Fruit fly (Drosophila melanogaster) whole organism, embryonic: ENCODE results near the gene east.

ENCODE experiments used
- Antp ChIP-seq: fragments of 200-800 bp; sonication (Bioruptor generic); optimal IDR thresholded peaks from 3 replicates; lab custom pipeline; 2016; ENCODE audit warnings: missing biosample characterization, missing genetic modification characterization
- CG10321 ChIP-seq: fragments of 200-800 bp; sonication (Bioruptor generic); IDR thresholded peaks from 2 replicates; pipeline ENCODE4 v1.3.6; 2022; ENCODE audit warnings: missing biosample characterization, missing genetic modification characterization
- CG10959 ChIP-seq: fragments of 200-800 bp; sonication (Bioruptor generic); IDR thresholded peaks from 2 replicates; pipeline ENCODE4 v1.3.6; 2022; ENCODE audit warnings: missing biosample characterization, missing genetic modification characterization
- CG10979 ChIP-seq: fragments of 200-800 bp; sonication (Bioruptor generic); optimal IDR thresholded peaks from 2 replicates; lab custom pipeline; 2018; ENCODE audit warnings: missing biosample characterization, mild to moderate bottlenecking, missing genetic modification characterization, moderate library complexity
- CG11093 ChIP-seq: fragments of 200-800 bp; sonication (Bioruptor generic); IDR thresholded peaks from 3 replicates; pipeline ENCODE4 v1.3.6; 2022; ENCODE audit warnings: missing biosample characterization, missing genetic modification characterization
- CG14667 ChIP-seq: fragments of 200-800 bp; sonication (Bioruptor generic); IDR thresholded peaks from 2 replicates; pipeline ENCODE4 v1.3.6; 2022; ENCODE audit warnings: missing biosample characterization, missing genetic modification characterization
- CG1602 ChIP-seq: fragments of 200-800 bp; sonication (Bioruptor generic); optimal IDR thresholded peaks from 3 replicates; lab custom pipeline; 2016; ENCODE audit warnings: missing biosample characterization, missing genetic modification characterization
- CG2202 ChIP-seq: fragments of 200-800 bp; sonication (Bioruptor generic); optimal IDR thresholded peaks from 2 replicates; lab custom pipeline; 2018; ENCODE audit warnings: missing biosample characterization, mild to moderate bottlenecking, missing genetic modification characterization
- CG31224 ChIP-seq: fragments of 200-800 bp; sonication (Bioruptor generic); IDR thresholded peaks from 2 replicates; pipeline ENCODE4 v1.3.6; 2022; ENCODE audit warnings: missing biosample characterization, missing genetic modification characterization
- CG31388 ChIP-seq: fragments of 200-800 bp; sonication (Bioruptor generic); optimal IDR thresholded peaks from 2 replicates; lab custom pipeline; 2016; ENCODE audit warnings: missing biosample characterization, missing genetic modification characterization
- CG7372 ChIP-seq: fragments of 200-800 bp; sonication (Bioruptor generic); IDR thresholded peaks from 2 replicates; pipeline ENCODE4 v1.3.6; 2022; ENCODE audit warnings: missing biosample characterization, missing genetic modification characterization
- CG7786 ChIP-seq: fragments of 200-800 bp; sonication (Bioruptor generic); optimal IDR thresholded peaks from 2 replicates; lab custom pipeline; 2016; ENCODE audit warnings: missing biosample characterization, missing genetic modification characterization
- CG9437 ChIP-seq: fragments of 200-800 bp; sonication (Bioruptor generic); optimal IDR thresholded peaks from 2 replicates; lab custom pipeline; 2018; ENCODE audit warnings: missing biosample characterization, mild to moderate bottlenecking, missing genetic modification characterization
- CG9609 ChIP-seq: fragments of 200-800 bp; sonication (Bioruptor generic); optimal IDR thresholded peaks from 3 replicates; lab custom pipeline; 2016; ENCODE audit warnings: missing biosample characterization, missing genetic modification characterization
- Chrac-16 ChIP-seq: fragments of 200-800 bp; sonication (Bioruptor generic); optimal IDR thresholded peaks from 3 replicates; lab custom pipeline; 2016; ENCODE audit warnings: missing biosample characterization, missing genetic modification characterization
- D ChIP-seq, 2 experiments: fragments of 200-800 bp in 1 of 2; fragments of >200 bp in 1 of 2; sonication (Bioruptor generic) in 1 of 2; optimal IDR thresholded peaks; 2 replicates in 1 of 2; 3 replicates in 1 of 2; lab custom pipeline; 2017; ENCODE audit warnings: mild to moderate bottlenecking in 1 of 2, missing biosample characterization in 1 of 2, missing genetic modification characterization in 1 of 2, missing genetic modification reagents in 1 of 2
- D19B ChIP-seq: fragments of 200-800 bp; sonication (Bioruptor generic); optimal IDR thresholded peaks from 2 replicates; lab custom pipeline; 2017; ENCODE audit warnings: missing biosample characterization, mild to moderate bottlenecking, missing genetic modification characterization
- Doc2 ChIP-seq: fragments of 200-800 bp; sonication (Bioruptor generic); IDR thresholded peaks from 2 replicates; pipeline ENCODE4 v1.3.6; 2022; ENCODE audit warnings: missing biosample characterization, missing genetic modification characterization
- Fer1 ChIP-seq: fragments of 200-800 bp; sonication (Bioruptor generic); optimal IDR thresholded peaks from 2 replicates; lab custom pipeline; 2017; ENCODE audit warnings: missing biosample characterization, mild to moderate bottlenecking, missing genetic modification characterization
- Gug ChIP-seq: fragments of 200-800 bp; sonication (Bioruptor generic); IDR thresholded peaks from 4 replicates; pipeline ENCODE4 v1.3.6; 2022; ENCODE audit warnings: missing biosample characterization, missing genetic modification characterization
- HmgZ ChIP-seq: fragments of 200-800 bp; sonication (Bioruptor generic); optimal IDR thresholded peaks from 2 replicates; lab custom pipeline; 2018; ENCODE audit warnings: missing biosample characterization, mild to moderate bottlenecking, missing genetic modification characterization
- Lim3 ChIP-seq: fragments of 200-800 bp; sonication (Bioruptor generic); IDR thresholded peaks from 2 replicates; pipeline ENCODE4 v1.3.6; 2022; ENCODE audit warnings: missing biosample characterization, missing genetic modification characterization
- Sry-β ChIP-seq: fragments of 200-800 bp; sonication (Bioruptor generic); optimal IDR thresholded peaks from 2 replicates; lab custom pipeline; 2018; ENCODE audit warnings: missing biosample characterization, mild to moderate bottlenecking, missing genetic modification characterization, moderate library complexity
- Usf ChIP-seq: fragments of 200-800 bp; sonication (Bioruptor generic); optimal IDR thresholded peaks from 2 replicates; lab custom pipeline; 2017; ENCODE audit warnings: missing genotype, missing biosample characterization, missing genetic modification characterization
- Vsx1 ChIP-seq: fragments of 200-800 bp; sonication (Bioruptor generic); optimal IDR thresholded peaks from 2 replicates; lab custom pipeline; 2017; ENCODE audit warnings: missing biosample characterization, mild to moderate bottlenecking, missing genetic modification characterization, missing genetic modification reagents
- al ChIP-seq: fragments of 200-800 bp; sonication (Bioruptor generic); IDR thresholded peaks from 2 replicates; pipeline ENCODE4 v1.3.6; 2022; ENCODE audit warnings: missing biosample characterization, missing genetic modification characterization
- ato ChIP-seq: fragments of 200-800 bp; sonication (Bioruptor generic); IDR thresholded peaks from 2 replicates; pipeline ENCODE4 v1.3.6; 2022; ENCODE audit warnings: missing biosample characterization, missing genetic modification characterization; ENCODE audit not compliant: partially characterized antibody
- bcd ChIP-seq: fragments of 200-800 bp; sonication (Bioruptor generic); optimal IDR thresholded peaks from 2 replicates; lab custom pipeline; 2017; ENCODE audit warnings: missing biosample characterization, mild to moderate bottlenecking, missing genetic modification characterization
- ci ChIP-seq: fragments of 200-800 bp; sonication (Bioruptor generic); IDR thresholded peaks from 3 replicates; pipeline ENCODE4 v1.3.6; 2022; ENCODE audit warnings: missing biosample characterization, missing genetic modification characterization
- gfzf ChIP-seq: fragments of 200-800 bp; sonication (Bioruptor generic); optimal IDR thresholded peaks from 2 replicates; lab custom pipeline; 2016; ENCODE audit warnings: missing biosample characterization, mild to moderate bottlenecking, missing genetic modification characterization, moderate library complexity
- klu ChIP-seq: fragments of 200-800 bp; sonication (Bioruptor generic); IDR thresholded peaks from 2 replicates; pipeline ENCODE4 v1.3.6; 2022; ENCODE audit warnings: missing biosample characterization, missing genetic modification characterization
- lov ChIP-seq, 2 experiments: fragments of 200-800 bp in 1 of 2; fragments of >200 bp in 1 of 2; sonication (Bioruptor generic) in 1 of 2; IDR thresholded peaks in 1 of 2; optimal IDR thresholded peaks in 1 of 2; 2 replicates in 1 of 2; 3 replicates in 1 of 2; pipeline versions ENCODE4 v1.3.6 to Lab custom; 2017 to 2022; ENCODE audit warnings: missing biosample characterization in 1 of 2, missing genetic modification characterization in 1 of 2
- maf-S ChIP-seq: fragments of 200-800 bp; sonication (Bioruptor generic); optimal IDR thresholded peaks from 2 replicates; lab custom pipeline; 2016; ENCODE audit warnings: missing biosample characterization, missing genetic modification characterization
- repo ChIP-seq: fragments of 200-800 bp; sonication (Bioruptor generic); optimal IDR thresholded peaks from 2 replicates; lab custom pipeline; 2016; ENCODE audit warnings: missing biosample characterization, missing genetic modification characterization
- tio ChIP-seq: fragments of 200-800 bp; sonication (Bioruptor generic); optimal IDR thresholded peaks from 2 replicates; lab custom pipeline; 2017; ENCODE audit warnings: missing biosample characterization, missing genetic modification characterization, inconsistent platforms
- toy ChIP-seq: fragments of 200-800 bp; sonication (Bioruptor generic); IDR thresholded peaks from 2 replicates; pipeline ENCODE4 v1.3.6; 2022; ENCODE audit warnings: missing biosample characterization, missing genetic modification characterization
- ttk ChIP-seq: fragments of 200-800 bp; sonication (Bioruptor generic); IDR thresholded peaks from 2 replicates; pipeline ENCODE4 v2.1.2; 2022; ENCODE audit warnings: missing biosample characterization, missing genetic modification characterization
- unpg ChIP-seq: fragments of 200-800 bp; sonication (Bioruptor generic); optimal IDR thresholded peaks from 3 replicates; lab custom pipeline; 2018; ENCODE audit warnings: missing biosample characterization, mild to moderate bottlenecking, missing genetic modification characterization, moderate library complexity

Gene east

DNA sequence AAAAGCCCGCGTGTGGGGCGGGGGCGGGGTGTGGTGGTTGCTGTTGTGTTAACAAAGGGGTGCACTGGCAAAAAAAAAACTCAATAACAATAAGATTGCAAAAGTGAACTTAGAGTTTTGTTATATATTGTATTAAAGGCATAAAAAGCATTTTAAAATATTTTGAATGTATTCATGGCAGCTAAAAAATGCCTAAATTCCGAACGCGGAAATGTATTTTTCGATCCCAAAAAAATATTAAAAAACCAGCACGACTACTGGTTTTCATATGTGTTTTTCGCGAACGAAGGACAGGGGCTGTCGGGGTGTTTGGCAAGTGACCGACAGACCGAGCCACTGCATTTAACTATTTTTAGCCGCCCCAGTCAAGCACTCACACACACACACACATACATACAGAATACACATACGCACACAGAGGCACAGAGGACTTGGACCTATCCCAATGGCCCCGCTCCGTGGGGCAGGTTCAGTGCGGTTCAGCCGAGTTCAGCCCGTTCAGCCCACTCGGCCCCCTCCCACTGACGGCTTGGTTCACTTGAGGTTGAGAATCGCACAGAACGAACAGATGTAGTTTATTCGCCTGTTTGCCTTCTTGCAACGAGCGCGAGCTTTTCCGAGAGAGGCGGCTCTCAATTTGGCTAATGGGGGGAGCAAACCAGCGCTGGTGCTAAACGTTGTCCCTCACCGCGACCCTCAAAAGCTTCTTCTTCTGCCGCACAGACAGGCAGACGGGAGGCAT lies 43.7 kb upstream of the east start (continued):
- no peak for TF ChIP-seq tio (GFP tag; lab: Kevin White, UChicago)
- TF ChIP-seq al (GFP tag; lab: Robert Waterston, UW), result no peak
- no peak for TF ChIP-seq CG11093 (GFP tag; lab: Robert Waterston, UW)
- no peak for TF ChIP-seq Sry-β (GFP tag; lab: Kevin White, UChicago)
- no peak for TF ChIP-seq bcd (GFP tag; lab: Kevin White, UChicago)
- TF ChIP-seq CG2202 (tag; lab: Kevin White, UChicago), result no peak
- TF ChIP-seq Doc2, result no peak
- TF ChIP-seq unpg (GFP tag; lab: Kevin White, UChicago), result no peak
- no peak for TF ChIP-seq D19B
- no peak for TF ChIP-seq D (optimal IDR thresholded peaks at IDR 0.05; lab: Kevin White, UChicago)
- peak; percentile 5 for TF ChIP-seq D (GFP tag; optimal IDR thresholded peaks at IDR 0.05; lab: Kevin White, UChicago)
- no peak for TF ChIP-seq gfzf (GFP tag; lab: Kevin White, UChicago)
- TF ChIP-seq CG31388 (GFP tag; lab: Kevin White, UChicago), result no peak
- no peak for TF ChIP-seq HmgZ (tag; lab: Kevin White, UChicago)
- TF ChIP-seq ci (GFP tag; lab: Robert Waterston, UW), result no peak
- no peak for TF ChIP-seq maf-S (GFP tag; lab: Kevin White, UChicago)
- no peak for TF ChIP-seq Gug (GFP tag; lab: Robert Waterston, UW)
- TF ChIP-seq Lim3 (GFP tag; lab: Robert Waterston, UW), result no peak
- TF ChIP-seq ttk (GFP tag; lab: Robert Waterston, UW), result no peak
- no peak for TF ChIP-seq CG7786 (GFP tag; lab: Kevin White, UChicago)
- no peak for TF ChIP-seq Chrac-16 (GFP tag; lab: Kevin White, UChicago)
- TF ChIP-seq CG1602, result no peak
- no peak for TF ChIP-seq Antp
- no peak for TF ChIP-seq toy
- no peak for TF ChIP-seq CG10959
- no peak for TF ChIP-seq Usf
- TF ChIP-seq CG10321, result no peak
- TF ChIP-seq klu (GFP tag; lab: Robert Waterston, UW), result no peak
- no peak for TF ChIP-seq CG9609
- no peak for TF ChIP-seq Fer1 (GFP tag; lab: Kevin White, UChicago)
- no peak for TF ChIP-seq CG31224 (GFP tag; lab: Robert Waterston, UW)
- TF ChIP-seq Vsx1 (GFP tag; lab: Kevin White, UChicago), result no peak
- TF ChIP-seq lov (optimal IDR thresholded peaks at IDR 0.05; lab: Kevin White, UChicago), result no peak
- TF ChIP-seq lov (GFP tag; IDR thresholded peaks at IDR 0.05; lab: Robert Waterston, UW), result no peak

DNA sequence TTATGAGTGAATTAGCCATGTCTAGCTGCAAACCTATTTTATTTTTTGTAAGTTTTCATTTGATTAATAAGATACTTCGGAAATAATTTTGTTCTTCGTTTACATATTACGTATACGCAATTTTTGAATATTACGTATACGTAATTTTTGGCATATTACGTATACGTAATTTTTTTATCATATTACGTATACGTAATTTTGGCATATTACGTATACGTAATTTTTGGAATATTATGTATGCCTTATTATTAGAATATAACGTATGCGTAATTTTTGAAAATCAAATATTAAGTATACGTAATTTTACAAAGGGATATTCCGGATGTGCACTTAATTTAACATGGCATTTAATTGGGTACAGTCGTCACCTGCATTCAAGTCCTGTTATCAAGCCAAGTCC lies 42.5 kb upstream of the east start:
- TF ChIP-seq CG7372 (GFP tag; lab: Robert Waterston, UW) (peak; percentile 85), CG10979 (tag; lab: Kevin White, UChicago) (peak; percentile 77), repo (GFP tag; lab: Kevin White, UChicago) (no peak), CG9437 (peak; percentile 77), CG14667 (GFP tag; lab: Robert Waterston, UW) (no peak), ato (no peak)
